Worm (Caenorhabditis elegans): ENCODE data around the gene T28F12.1.

DNA sequence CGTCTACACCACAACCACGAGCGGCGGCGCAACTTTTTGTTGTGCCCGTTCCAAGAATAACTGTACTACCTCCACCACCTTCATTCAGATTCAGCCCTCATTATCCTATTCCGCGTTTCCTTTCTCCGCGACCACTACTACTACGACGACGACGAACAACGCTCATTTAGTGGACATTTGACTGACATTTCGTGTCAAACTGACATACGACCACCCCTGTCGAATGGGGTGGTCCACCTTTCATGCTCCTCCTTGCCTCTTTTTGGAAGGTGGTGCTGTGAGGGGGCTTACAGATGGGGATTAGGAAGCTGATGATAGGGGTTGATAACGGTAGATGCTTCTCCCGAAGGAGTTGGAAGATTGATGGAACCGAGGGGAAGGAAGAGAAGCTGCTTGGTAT, 5.7 kb upstream of the T28F12.1 start:
- TF ChIP-seq pha-4 (GFP tag; IDR thresholded peaks at IDR 0.05) (no peak), pha-4 (tag; optimal IDR thresholded peaks at IDR 0.05) (no peak), dve-1 (tag; optimal IDR thresholded peaks at IDR 0.05; ENCODE audit: insufficient read depth) (no peak), lin-1 (GFP tag; IDR thresholded peaks at IDR 0.05) (no peak)
